ENCODE assay signal across 1 worm cellular context in genomic region chrIII:8029487-8029886, ce11.
TF ChIP-seq lines count a peak whose summit lies in the region.

Gene F44B9.8, minus strand, starts transcription at chrIII:8029649.

TF ChIP-seq in whole organism, L1 larva, 84 proteins besides CTCF, POLR2A, EP300 and RAD21 (continued from another document):
- TF ChIP-seq rnt-1 (tag; optimal IDR thresholded peaks at IDR 0.05; lab: Kevin White, UChicago), result peak; percentile 62
- TF ChIP-seq skn-1 (tag; optimal IDR thresholded peaks at IDR 0.05; lab: Kevin White, UChicago), result peak; percentile 35
- peak; percentile 79 for TF ChIP-seq nhr-85 (tag; lab: Kevin White, UChicago)
- peak; percentile 12 for TF ChIP-seq ztf-4 (tag; optimal IDR thresholded peaks at IDR 0.05; lab: Kevin White, UChicago)
